Fruit fly (Drosophila melanogaster) whole organism, embryonic: ENCODE measurements around the gene Ccn.

Experiments used
- CG10366 ChIP-seq: fragments of 200-800 bp; sonication (Bioruptor generic); IDR thresholded peaks from 2 replicates; pipeline ENCODE4 v1.3.6; 2022; ENCODE audit warnings: missing biosample characterization, missing genetic modification characterization
- CG10565 ChIP-seq: fragments of 200-800 bp; sonication (Bioruptor generic); optimal IDR thresholded peaks from 3 replicates; lab custom pipeline; 2016; ENCODE audit warnings: missing biosample characterization, mild to moderate bottlenecking, missing genetic modification characterization
- CG11093 ChIP-seq: fragments of 200-800 bp; sonication (Bioruptor generic); IDR thresholded peaks from 3 replicates; pipeline ENCODE4 v1.3.6; 2022; ENCODE audit warnings: missing biosample characterization, missing genetic modification characterization
- CG11456 ChIP-seq: fragments of 200-800 bp; sonication (Bioruptor generic); IDR thresholded peaks from 3 replicates; pipeline ENCODE4 v1.3.6; 2022; ENCODE audit warnings: missing biosample characterization, missing genetic modification characterization
- CG12391 ChIP-seq: fragments of 200-800 bp; sonication (Bioruptor generic); optimal IDR thresholded peaks from 3 replicates; lab custom pipeline; 2018; ENCODE audit warnings: missing biosample characterization, mild to moderate bottlenecking, missing genetic modification characterization, moderate library complexity
- CG13894 ChIP-seq: fragments of 200-800 bp; sonication (Bioruptor generic); optimal IDR thresholded peaks from 3 replicates; lab custom pipeline; 2018; ENCODE audit warnings: missing biosample characterization, mild to moderate bottlenecking, missing genetic modification characterization, moderate library complexity
- CG15011 ChIP-seq: fragments of 200-800 bp; sonication (Bioruptor generic); optimal IDR thresholded peaks from 3 replicates; lab custom pipeline; 2018; ENCODE audit warnings: missing biosample characterization, mild to moderate bottlenecking, missing genetic modification characterization
- CG17359 ChIP-seq: fragments of 200-800 bp; sonication (Bioruptor generic); optimal IDR thresholded peaks from 3 replicates; lab custom pipeline; 2018; ENCODE audit warnings: missing biosample characterization, mild to moderate bottlenecking, missing genetic modification characterization, moderate library complexity
- CG17829 ChIP-seq: fragments of 200-800 bp; optimal IDR thresholded peaks from 2 replicates; lab custom pipeline; 2019; ENCODE audit warnings: missing biosample characterization, mild to moderate bottlenecking, missing genetic modification characterization, moderate library complexity
- CG1832 ChIP-seq: fragments of 200-800 bp; sonication (Bioruptor generic); optimal IDR thresholded peaks from 2 replicates; lab custom pipeline; 2017; ENCODE audit warnings: missing biosample characterization, mild to moderate bottlenecking, missing genetic modification characterization, inconsistent platforms
- CG18599 ChIP-seq: fragments of 200-800 bp; sonication (Bioruptor generic); optimal IDR thresholded peaks from 3 replicates; lab custom pipeline; 2017; ENCODE audit warnings: missing biosample characterization, missing genetic modification characterization, mild to moderate bottlenecking, moderate library complexity, missing genetic modification reagents
- CG32772 ChIP-seq: fragments of 200-800 bp; sonication (Bioruptor generic); IDR thresholded peaks from 2 replicates; pipeline ENCODE4 v1.3.6; 2022; ENCODE audit warnings: missing biosample characterization, missing genetic modification characterization
- CG6813 ChIP-seq: fragments of 200-800 bp; sonication (Bioruptor generic); optimal IDR thresholded peaks from 2 replicates; lab custom pipeline; 2017; ENCODE audit warnings: missing biosample characterization, missing genetic modification characterization, mild to moderate bottlenecking, moderate library complexity, missing genetic modification reagents
- CG6854 ChIP-seq: fragments of 200-800 bp; sonication (Bioruptor generic); optimal IDR thresholded peaks from 3 replicates; lab custom pipeline; 2017; ENCODE audit warnings: missing biosample characterization, mild to moderate bottlenecking, missing genetic modification characterization
- CG8290 ChIP-seq, 3 experiments: fragments of 200-800 bp; sonication (Bioruptor generic); optimal IDR thresholded peaks; 2 replicates each; lab custom pipeline; 2016 to 2019; ENCODE audit warnings: missing biosample characterization in 3 of 3, missing genetic modification characterization in 3 of 3, mild to moderate bottlenecking in 2 of 3, moderate library complexity in 1 of 3
- CG8359 ChIP-seq: fragments of 200-800 bp; sonication (Bioruptor generic); optimal IDR thresholded peaks from 2 replicates; lab custom pipeline; 2017; ENCODE audit warnings: missing biosample characterization, mild to moderate bottlenecking, missing genetic modification characterization, borderline replicate concordance
- CG8388 ChIP-seq: fragments of 200-800 bp; sonication (Bioruptor generic); optimal IDR thresholded peaks from 2 replicates; lab custom pipeline; 2019; ENCODE audit warnings: missing biosample characterization, mild to moderate bottlenecking, missing genetic modification characterization, moderate library complexity
- CrebB ChIP-seq: fragments of 200-800 bp; sonication (Bioruptor generic); optimal IDR thresholded peaks from 3 replicates; lab custom pipeline; 2018; ENCODE audit warnings: missing biosample characterization, mild to moderate bottlenecking, missing genetic modification characterization
- Ets65A ChIP-seq: fragments of 200-800 bp; sonication (Bioruptor generic); peaks from one replicate; lab custom pipeline; 2016; ENCODE audit warnings: missing biosample characterization, missing genetic modification characterization
- H15 ChIP-seq: fragments of 200-800 bp; sonication (Bioruptor generic); IDR thresholded peaks from 3 replicates; pipeline ENCODE4 v1.3.6; 2022; ENCODE audit warnings: missing biosample characterization, missing genetic modification characterization
- Max ChIP-seq: fragments of 200-800 bp; sonication (Bioruptor generic); optimal IDR thresholded peaks from 2 replicates; lab custom pipeline; 2016; ENCODE audit warnings: missing biosample characterization, mild to moderate bottlenecking, missing genetic modification characterization
- Med ChIP-seq: fragments of 200-800 bp; sonication (Bioruptor generic); peaks from one replicate; lab custom pipeline; 2016; ENCODE audit warnings: missing biosample characterization, missing genetic modification characterization, mild to moderate bottlenecking, inconsistent platforms, moderate library complexity
- Nf-YC ChIP-seq: fragments of 200-800 bp; optimal IDR thresholded peaks from 3 replicates; lab custom pipeline; 2019; ENCODE audit warnings: missing biosample characterization, mild to moderate bottlenecking, missing genetic modification characterization, moderate library complexity
- Xbp1 ChIP-seq: fragments of 200-800 bp; sonication (Bioruptor generic); optimal IDR thresholded peaks from 3 replicates; lab custom pipeline; 2016; ENCODE audit warnings: missing biosample characterization, mild to moderate bottlenecking, missing genetic modification characterization
- crp ChIP-seq, 2 experiments: fragments of 200-800 bp; sonication (Bioruptor generic); optimal IDR thresholded peaks; 2 replicates in 1 of 2; 3 replicates in 1 of 2; lab custom pipeline; 2017; ENCODE audit warnings: missing biosample characterization in 2 of 2, missing genetic modification characterization in 2 of 2, mild to moderate bottlenecking in 1 of 2, moderate library complexity in 1 of 2
- cwo ChIP-seq: fragments of 200-800 bp; sonication (Bioruptor generic); optimal IDR thresholded peaks from 3 replicates; lab custom pipeline; 2017; ENCODE audit warnings: missing biosample characterization, missing genetic modification characterization, mild to moderate bottlenecking, moderate library complexity, missing genetic modification reagents
- danr ChIP-seq: fragments of 200-800 bp; sonication (Bioruptor generic); IDR thresholded peaks from 2 replicates; pipeline ENCODE4 v1.3.6; 2022; ENCODE audit warnings: missing biosample characterization, missing genetic modification characterization
- dysf ChIP-seq: fragments of 200-800 bp; sonication (Bioruptor generic); IDR thresholded peaks from 3 replicates; pipeline ENCODE4 v1.3.6; 2022; ENCODE audit warnings: missing biosample characterization, missing genetic modification characterization
- exex ChIP-seq: fragments of 200-800 bp; sonication (Bioruptor generic); optimal IDR thresholded peaks from 4 replicates; lab custom pipeline; 2018; ENCODE audit warnings: missing biosample characterization, mild to moderate bottlenecking, missing genetic modification characterization, moderate library complexity
- fd96Cb ChIP-seq: fragments of 200-800 bp; sonication (Bioruptor generic); optimal IDR thresholded peaks from 2 replicates; lab custom pipeline; 2018; ENCODE audit warnings: missing biosample characterization, mild to moderate bottlenecking, missing genetic modification characterization, moderate library complexity
- ftz-f1 ChIP-seq: fragments of 200-800 bp; sonication (Bioruptor generic); optimal IDR thresholded peaks from 2 replicates; lab custom pipeline; 2016; ENCODE audit warnings: missing biosample characterization, missing genetic modification characterization
- fu2 ChIP-seq: fragments of 200-800 bp; sonication (Bioruptor generic); optimal IDR thresholded peaks from 2 replicates; lab custom pipeline; 2016; ENCODE audit warnings: missing biosample characterization, missing genetic modification characterization
- gem ChIP-seq: fragments of 200-800 bp; sonication (Bioruptor generic); optimal IDR thresholded peaks from 2 replicates; lab custom pipeline; 2019; ENCODE audit warnings: missing biosample characterization, mild to moderate bottlenecking, missing genetic modification characterization, moderate library complexity
- gfzf ChIP-seq: fragments of 200-800 bp; sonication (Bioruptor generic); optimal IDR thresholded peaks from 2 replicates; lab custom pipeline; 2016; ENCODE audit warnings: missing biosample characterization, mild to moderate bottlenecking, missing genetic modification characterization, moderate library complexity
- gro ChIP-seq: fragments of 200-800 bp; sonication (Bioruptor generic); optimal IDR thresholded peaks from 2 replicates; lab custom pipeline; 2016; ENCODE audit warnings: missing biosample characterization, missing genetic modification characterization
- gsb-n ChIP-seq: fragments of 200-800 bp; sonication (Bioruptor generic); optimal IDR thresholded peaks from 3 replicates; lab custom pipeline; 2018; ENCODE audit warnings: missing biosample characterization, mild to moderate bottlenecking, missing genetic modification characterization
- gt ChIP-seq: fragments of 200-800 bp; sonication (Bioruptor generic); IDR thresholded peaks from 2 replicates; pipeline ENCODE4 v1.3.6; 2022; ENCODE audit warnings: missing biosample characterization, missing genetic modification characterization
- h ChIP-seq: fragments of >200 bp; optimal IDR thresholded peaks from 2 replicates; lab custom pipeline; 2017
- ham ChIP-seq: fragments of 200-800 bp; sonication (Bioruptor generic); IDR thresholded peaks from 2 replicates; pipeline ENCODE4 v1.3.6; 2022; ENCODE audit warnings: missing biosample characterization, missing genetic modification characterization
- jigr1 ChIP-seq: fragments of 200-800 bp; sonication (Bioruptor generic); IDR thresholded peaks from 3 replicates; pipeline ENCODE4 v1.3.6; 2022; ENCODE audit warnings: missing biosample characterization, missing genetic modification characterization
- lilli ChIP-seq: fragments of 200-800 bp; sonication (Bioruptor generic); optimal IDR thresholded peaks from 3 replicates; lab custom pipeline; 2016; ENCODE audit warnings: missing biosample characterization, missing genetic modification characterization
- lmd ChIP-seq: fragments of 200-800 bp; sonication (Bioruptor generic); IDR thresholded peaks from 2 replicates; pipeline ENCODE4 v1.3.6; 2022; ENCODE audit warnings: missing biosample characterization, missing genetic modification characterization
- luna ChIP-seq: fragments of 200-800 bp; sonication (Bioruptor generic); optimal IDR thresholded peaks from 2 replicates; lab custom pipeline; 2016; ENCODE audit warnings: missing biosample characterization, missing genetic modification characterization
- repo ChIP-seq: fragments of 200-800 bp; sonication (Bioruptor generic); optimal IDR thresholded peaks from 2 replicates; lab custom pipeline; 2016; ENCODE audit warnings: missing biosample characterization, missing genetic modification characterization
- sd ChIP-seq: fragments of 200-800 bp; sonication (Bioruptor generic); optimal IDR thresholded peaks from 3 replicates; lab custom pipeline; 2018; ENCODE audit warnings: missing biosample characterization, mild to moderate bottlenecking, missing genetic modification characterization, moderate library complexity
- sob ChIP-seq: fragments of 200-800 bp; sonication (Bioruptor generic); IDR thresholded peaks from 2 replicates; pipeline ENCODE4 v1.3.6; 2022; ENCODE audit warnings: missing biosample characterization, missing genetic modification characterization
- wek ChIP-seq: fragments of 200-800 bp; sonication (Bioruptor generic); optimal IDR thresholded peaks from 3 replicates; lab custom pipeline; 2018; ENCODE audit warnings: missing biosample characterization, mild to moderate bottlenecking, missing genetic modification characterization, moderate library complexity

The Ccn gene

DNA sequence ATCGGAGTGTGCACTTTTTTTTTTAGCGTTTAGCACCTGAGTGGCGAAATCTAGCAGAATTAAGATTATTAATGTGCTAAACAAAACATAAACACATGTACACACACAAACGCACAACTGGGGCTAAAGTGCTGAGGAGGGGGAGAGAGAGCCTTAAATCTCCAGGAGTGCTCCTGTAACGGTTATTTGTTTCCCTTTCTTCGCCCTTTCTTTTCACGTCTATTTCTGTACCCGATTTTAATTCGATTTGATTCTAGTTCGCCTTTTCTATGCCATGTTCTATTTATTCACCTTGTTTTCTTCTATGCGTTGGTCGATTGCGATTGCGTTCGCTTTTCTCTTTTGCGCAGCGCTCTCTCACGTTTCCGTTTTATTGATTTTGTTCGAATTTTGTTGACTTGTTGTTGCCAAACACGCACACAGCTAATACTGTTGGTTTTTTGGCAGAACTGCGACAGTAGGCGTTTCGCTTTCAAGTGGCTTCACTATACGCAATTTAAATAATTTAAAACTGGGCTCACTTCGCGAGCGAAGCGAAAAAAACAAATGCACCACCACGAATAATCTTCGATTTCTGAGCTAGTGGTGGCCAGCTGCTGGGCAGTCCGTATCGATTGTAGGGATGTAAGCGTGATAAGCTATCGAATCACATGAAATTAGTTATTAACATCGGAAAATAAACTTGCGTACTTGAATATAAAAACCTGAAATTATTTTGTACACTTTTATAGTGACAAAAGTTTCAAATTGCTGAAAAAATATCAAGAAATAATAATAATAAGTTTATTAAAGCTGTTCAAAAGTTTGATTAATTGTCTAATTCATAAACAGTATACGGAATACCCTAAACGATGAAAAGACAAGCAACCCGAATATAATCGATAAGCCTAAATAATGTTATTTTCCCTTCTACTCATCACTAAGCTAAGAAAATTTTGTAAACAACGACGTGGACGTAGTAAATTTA, 35.8 kb upstream of the Ccn start, which contains the start of the genes Krn, Ndfip and CG7484 (continued):
- peak; percentile 68 for TF ChIP-seq gro (GFP tag; lab: Kevin White, UChicago)
- peak; percentile 92 for TF ChIP-seq CG17829 (tag; lab: Kevin White, UChicago)
- 0 out of 2 replicates have a peak, but pooled peaks have one; percentile 59 for TF ChIP-seq ham
- no peak for TF ChIP-seq CG1832 (GFP tag; lab: Kevin White, UChicago)
- TF ChIP-seq fu2 (GFP tag; lab: Kevin White, UChicago): peak; percentile 78
- peak; percentile 69 for TF ChIP-seq danr
- peak; percentile 75 for TF ChIP-seq sd (tag; lab: Kevin White, UChicago)
- TF ChIP-seq H15 (GFP tag; lab: Robert Waterston, UW): peak; percentile 75; the same call in 2 of the 3 replicates
- peak; percentile 84 for TF ChIP-seq CG11456 (GFP tag; lab: Robert Waterston, UW)
- peak; percentile 96 for TF ChIP-seq wek
- TF ChIP-seq CG15011: peak; percentile 75
- TF ChIP-seq gfzf (GFP tag; lab: Kevin White, UChicago): no peak
- peak; percentile 81 for TF ChIP-seq CG8290 (GFP tag; optimal IDR thresholded peaks at IDR 0.05; lab: Kevin White, UChicago)
- peak; percentile 30 to 77 for TF ChIP-seq CG8290 (tag; optimal IDR thresholded peaks at IDR 0.05; lab: Kevin White, UChicago)
- peak; percentile 50 for TF ChIP-seq luna (GFP tag; lab: Kevin White, UChicago)
- TF ChIP-seq Nf-YC (tag; lab: Kevin White, UChicago): peak; percentile 86
- TF ChIP-seq CG12391: peak; percentile 96
- TF ChIP-seq Xbp1 (GFP tag; lab: Kevin White, UChicago): peak; percentile 92
- peak; percentile 20 for TF ChIP-seq CG6854 (GFP tag; lab: Kevin White, UChicago)
- TF ChIP-seq CG18599 (GFP tag; lab: Kevin White, UChicago): peak; percentile 88
- peak; percentile 87 for TF ChIP-seq CG17359 (tag; lab: Kevin White, UChicago)
- TF ChIP-seq CG11093 (GFP tag; lab: Robert Waterston, UW): peak; percentile 72
- TF ChIP-seq ftz-f1 (GFP tag; lab: Kevin White, UChicago): no peak
- peak; percentile 63 for TF ChIP-seq repo (GFP tag; lab: Kevin White, UChicago)
- TF ChIP-seq gem: peak; percentile 96
- peak; percentile 86 for TF ChIP-seq gsb-n (tag; lab: Kevin White, UChicago)
- peak; percentile 92 for TF ChIP-seq lilli (GFP tag; lab: Kevin White, UChicago)
- TF ChIP-seq fd96Cb: peak; percentile 86
- no peak for TF ChIP-seq CG10565 (GFP tag; lab: Kevin White, UChicago)
- TF ChIP-seq jigr1 (GFP tag; lab: Robert Waterston, UW): peak; percentile 76
- peak in 1 of 2 experiments; percentile 49 for TF ChIP-seq crp (GFP tag; optimal IDR thresholded peaks at IDR 0.05; lab: Kevin White, UChicago)
- TF ChIP-seq gt (GFP tag; lab: Robert Waterston, UW): peak; percentile 61; the same call in 1 of the 2 replicates
- TF ChIP-seq lmd (GFP tag; lab: Robert Waterston, UW): peak; percentile 87
- peak; percentile 80 for TF ChIP-seq CG8388 (GFP tag; lab: Kevin White, UChicago)
- peak; percentile 68 for TF ChIP-seq CrebB
- TF ChIP-seq sob (GFP tag; lab: Robert Waterston, UW): peak; percentile 91
- TF ChIP-seq CG8359: no peak
- TF ChIP-seq Med: peak; percentile 97
- TF ChIP-seq cwo: peak; percentile 64
- peak; percentile 85 for TF ChIP-seq CG32772
- TF ChIP-seq exex (tag; lab: Kevin White, UChicago): peak; percentile 73
- peak; percentile 8 for TF ChIP-seq CG6813 (GFP tag; lab: Kevin White, UChicago)
- TF ChIP-seq CG10366: peak; percentile 80
- TF ChIP-seq h: no peak
- peak; percentile 76 for TF ChIP-seq Max (GFP tag; lab: Kevin White, UChicago)
- peak; percentile 90 for TF ChIP-seq dysf (GFP tag; lab: Robert Waterston, UW)
- TF ChIP-seq Ets65A (GFP tag; lab: Kevin White, UChicago): peak; percentile 98
- peak; percentile 90 for TF ChIP-seq CG13894 (tag; lab: Kevin White, UChicago)
